Worm (Caenorhabditis elegans) whole organism, L3 larva: ENCODE results near the gene Y46G5A.14.

Experiments
- aly-2 ChIP-seq: fragments of 150-350 bp; optimal IDR thresholded peaks from 2 replicates; lab custom pipeline; 2014; ENCODE audit warnings: missing biosample characterization, missing genetic modification characterization
- ceh-9 ChIP-seq: sonication (generic microtip); optimal IDR thresholded peaks from 2 replicates; lab custom pipeline; 2018; ENCODE audit warnings: missing biosample characterization, missing genetic modification characterization
- egl-5 ChIP-seq: fragments of 150-350 bp; optimal IDR thresholded peaks from 2 replicates; lab custom pipeline; 2017; ENCODE audit warnings: missing biosample characterization, missing genetic modification reagents, missing genetic modification characterization, inconsistent platforms
- elt-1 ChIP-seq: fragments of 150-350 bp; optimal IDR thresholded peaks from 2 replicates; lab custom pipeline; 2014; ENCODE audit warnings: missing biosample characterization, missing genetic modification characterization
- elt-2 ChIP-seq: sonication (generic microtip); optimal IDR thresholded peaks from 2 replicates; lab custom pipeline; 2016; ENCODE audit warnings: missing genetic modification reagents, mild to moderate bottlenecking, missing genetic modification characterization, missing compliant biosample characterization
- elt-3 ChIP-seq, 3 experiments: fragments of 150-350 bp in 1 of 3; sonication (generic microtip) in 2 of 3; optimal IDR thresholded peaks; 2 replicates in 2 of 3; 4 replicates in 1 of 3; lab custom pipeline; 2014 to 2017; ENCODE audit warnings: missing biosample characterization in 3 of 3, missing genetic modification characterization in 3 of 3
- eor-1 ChIP-seq, 2 experiments: fragments of 150-350 bp; optimal IDR thresholded peaks; 2 replicates each; lab custom pipeline; 2014 to 2018; ENCODE audit warnings: missing biosample characterization in 2 of 2, missing genetic modification characterization in 2 of 2
- fkh-2 ChIP-seq: fragments of 150-350 bp; optimal IDR thresholded peaks from 2 replicates; lab custom pipeline; 2014; ENCODE audit warnings: missing biosample characterization, missing genetic modification reagents, missing genetic modification characterization
- nfya-1 ChIP-seq: sonication (generic microtip); optimal IDR thresholded peaks from 2 replicates; lab custom pipeline; 2017; ENCODE audit warnings: missing genetic modification characterization, mild to moderate bottlenecking, missing compliant biosample characterization, antibody characterized with exemption, moderate library complexity; ENCODE audit not compliant: insufficient read depth
- nhr-12 ChIP-seq: fragments of 150-350 bp; optimal IDR thresholded peaks from 2 replicates; lab custom pipeline; 2014; ENCODE audit warnings: missing biosample characterization, missing genetic modification characterization
- nhr-237 ChIP-seq: fragments of 150-350 bp; optimal IDR thresholded peaks from 2 replicates; lab custom pipeline; 2014; ENCODE audit warnings: missing biosample characterization, missing genetic modification characterization
- nhr-25 ChIP-seq: sonication (generic microtip); optimal IDR thresholded peaks from 2 replicates; lab custom pipeline; 2017; ENCODE audit warnings: missing biosample characterization, missing genetic modification characterization
- nhr-43 ChIP-seq: sonication (generic microtip); optimal IDR thresholded peaks from 2 replicates; lab custom pipeline; 2016; ENCODE audit warnings: mild to moderate bottlenecking, missing genetic modification characterization, missing compliant biosample characterization; ENCODE audit not compliant: poor library complexity, severe bottlenecking
- pha-4 ChIP-seq: fragments of 150-350 bp; optimal IDR thresholded peaks from 2 replicates; lab custom pipeline; 2014; ENCODE audit warnings: missing biosample characterization, missing genetic modification reagents, missing genetic modification characterization
- pqm-1 ChIP-seq: fragments of 150-350 bp; optimal IDR thresholded peaks from 2 replicates; lab custom pipeline; 2017; ENCODE audit warnings: missing biosample characterization, missing genetic modification characterization, inconsistent platforms
- sea-2 ChIP-seq: fragments of 150-350 bp; sonication (generic microtip); optimal IDR thresholded peaks from 4 replicates; lab custom pipeline; 2014; ENCODE audit warnings: missing biosample characterization, missing genetic modification reagents, missing genetic modification characterization
- skn-1 ChIP-seq: fragments of 150-350 bp; optimal IDR thresholded peaks from 2 replicates; lab custom pipeline; 2014; ENCODE audit warnings: missing biosample characterization, missing genetic modification characterization
- snpc-4 ChIP-seq: fragments of 150-350 bp; optimal IDR thresholded peaks from 2 replicates; lab custom pipeline; 2014; ENCODE audit warnings: missing biosample characterization, missing genetic modification characterization
- tbx-2 ChIP-seq: sonication (generic microtip); optimal IDR thresholded peaks from 2 replicates; lab custom pipeline; 2016; ENCODE audit warnings: mild to moderate bottlenecking, missing genetic modification characterization, missing compliant biosample characterization
- unc-39 ChIP-seq: sonication (generic microtip); optimal IDR thresholded peaks from 4 replicates; lab custom pipeline; 2017; ENCODE audit warnings: missing biosample characterization, missing genetic modification characterization
- ztf-11 ChIP-seq: fragments of 150-350 bp; optimal IDR thresholded peaks from 2 replicates; lab custom pipeline; 2014; ENCODE audit warnings: missing biosample characterization, missing genetic modification characterization
- ztf-4 ChIP-seq: fragments of 150-350 bp; optimal IDR thresholded peaks from 2 replicates; lab custom pipeline; 2014; ENCODE audit warnings: missing biosample characterization, missing genetic modification characterization

The Y46G5A.14 gene

ce11 chrII:12823437-12823836 is 48.9 kb downstream of the Y46G5A.14 start, which contains the start of gene Y46G5A.36:
TSS of gene Y46G5A.36 (plus strand) at chrII:12823679.
- TF ChIP-seq elt-3 (tag; optimal IDR thresholded peaks at IDR 0.05; lab: Kevin White, UChicago) = no peak
- no peak for TF ChIP-seq ztf-4 (tag; lab: Kevin White, UChicago)
- no peak for TF ChIP-seq skn-1 (tag; lab: Kevin White, UChicago)
- peak; percentile 79 for TF ChIP-seq pqm-1
- no peak for TF ChIP-seq egl-5
- peak; percentile 90 for TF ChIP-seq elt-2 (tag; lab: Kevin White, UChicago)
- TF ChIP-seq ztf-11 = no peak
- TF ChIP-seq, all 47 proteins: peak for 2

ce11 chrII:12824463-12824862 is 50.0 kb downstream of the Y46G5A.14 start:
- TF ChIP-seq snpc-4 (tag; lab: Kevin White, UChicago) (no peak), tbx-2 (tag; lab: Kevin White, UChicago) (no peak), sea-2 (GFP tag; lab: Kevin White, UChicago) (no peak), pha-4 (tag; lab: Kevin White, UChicago) (no peak), fkh-2 (no peak), nhr-237 (tag; lab: Kevin White, UChicago) (no peak), unc-39 (tag; lab: Kevin White, UChicago) (no peak), nfya-1 (tag; lab: Kevin White, UChicago) (no peak), elt-3 (tag; optimal IDR thresholded peaks at IDR 0.05; lab: Kevin White, UChicago) (no peak), ceh-9 (tag; lab: Kevin White, UChicago) (no peak), nhr-25 (no peak), ztf-4 (tag; lab: Kevin White, UChicago) (no peak), eor-1 (tag; optimal IDR thresholded peaks at IDR 0.05; lab: Kevin White, UChicago) (no peak), ztf-11 (no peak), nhr-43 (tag; lab: Kevin White, UChicago) (no peak), nhr-12 (no peak), elt-1 (tag; lab: Kevin White, UChicago) (no peak), elt-2 (tag; lab: Kevin White, UChicago) (no peak), egl-5 (no peak), aly-2 (tag; lab: Kevin White, UChicago) (no peak)
- TF ChIP-seq, all 47 proteins: peak for 0
